Worm (Caenorhabditis elegans): ENCODE data around the gene F48F7.3.

F48F7.3 gene

DNA sequence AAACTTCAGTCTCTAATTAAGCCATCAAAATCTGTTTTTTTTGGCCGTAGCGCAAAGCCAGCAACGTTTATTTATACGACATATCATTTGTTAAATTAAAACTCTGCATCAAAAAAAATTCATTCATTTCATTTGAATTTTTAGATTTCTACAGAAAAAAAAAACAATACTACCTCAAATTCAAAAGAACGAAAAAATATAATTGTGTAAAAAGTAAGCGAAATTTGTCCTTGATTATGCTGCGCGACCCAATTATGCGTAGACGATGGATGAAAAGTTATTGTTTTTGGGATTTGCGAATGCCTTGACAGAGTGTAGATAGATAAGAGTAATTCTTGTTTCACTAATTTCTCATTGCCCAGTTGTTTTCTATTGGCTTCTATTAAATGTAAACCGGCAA is at the start of gene F48F7.3:
Gene F48F7.3, plus strand, starts transcription at position 301 of the 400 bp plus-strand sequence.
- no peak for TF ChIP-seq pha-4 (tag; optimal IDR thresholded peaks at IDR 0.05)
- TF ChIP-seq nhr-237 (tag; optimal IDR thresholded peaks at IDR 0.05): no peak
- TF ChIP-seq nhr-76 (tag; optimal IDR thresholded peaks at IDR 0.05): no peak
- no peak for TF ChIP-seq ham-2 (GFP tag; optimal IDR thresholded peaks at IDR 0.05)
- TF ChIP-seq elt-3 (tag; optimal IDR thresholded peaks at IDR 0.05): no peak

ce11 chrX:13913641-13914040 is 49.7 kb upstream of the F48F7.3 start:
- TF ChIP-seq cnd-1 (tag; optimal IDR thresholded peaks at IDR 0.05): no peak
- no peak for TF ChIP-seq M03D4.4 (tag; optimal IDR thresholded peaks at IDR 0.05)
- no peak for TF ChIP-seq ceh-43 (GFP tag; optimal IDR thresholded peaks at IDR 0.05)
- TF ChIP-seq pha-4 (tag; optimal IDR thresholded peaks at IDR 0.05): no peak
- TF ChIP-seq drap-1 (GFP tag; optimal IDR thresholded peaks at IDR 0.05): no peak
- no peak for TF ChIP-seq snpc-4 (tag; optimal IDR thresholded peaks at IDR 0.05)
- TF ChIP-seq sem-2 (GFP tag; optimal IDR thresholded peaks at IDR 0.05): no peak
- TF ChIP-seq tbx-8 (GFP tag; optimal IDR thresholded peaks at IDR 0.05): no peak
- TF ChIP-seq ceh-39 (tag; optimal IDR thresholded peaks at IDR 0.05): no peak
- no peak for TF ChIP-seq hlh-1 (tag; optimal IDR thresholded peaks at IDR 0.05)
- no peak for TF ChIP-seq zip-8 (tag; optimal IDR thresholded peaks at IDR 0.05)
- TF ChIP-seq ces-1 (GFP tag; optimal IDR thresholded peaks at IDR 0.05): no peak
- TF ChIP-seq nhr-76 (tag; optimal IDR thresholded peaks at IDR 0.05): no peak
- TF ChIP-seq mab-5 (tag; optimal IDR thresholded peaks at IDR 0.05): no peak

ce11 chrX:13914289-13914688 is 49.0 kb upstream of the F48F7.3 start, which contains the start of gene Y26E6A.2:
TSS of gene Y26E6A.2 (minus strand) at chrX:13914389.
- TF ChIP-seq flh-1 (GFP tag; optimal IDR thresholded peaks at IDR 0.05) (no peak), lin-32 (GFP tag; optimal IDR thresholded peaks at IDR 0.05) (no peak), M03D4.4 (tag; optimal IDR thresholded peaks at IDR 0.05) (no peak), cnd-1 (tag; optimal IDR thresholded peaks at IDR 0.05) (no peak), ceh-83 (GFP tag; optimal IDR thresholded peaks at IDR 0.05) (no peak), mep-1 (tag; optimal IDR thresholded peaks at IDR 0.05) (no peak), nhr-76 (tag; optimal IDR thresholded peaks at IDR 0.05) (no peak), nhr-237 (tag; optimal IDR thresholded peaks at IDR 0.05) (no peak), zip-8 (tag; optimal IDR thresholded peaks at IDR 0.05) (no peak), unc-62 (GFP tag; optimal IDR thresholded peaks at IDR 0.05) (no peak), elt-1 (tag; optimal IDR thresholded peaks at IDR 0.05; ENCODE audit: borderline replicate concordance, insufficient read depth) (no peak), sem-2 (GFP tag; optimal IDR thresholded peaks at IDR 0.05) (no peak), sptf-1 (tag; optimal IDR thresholded peaks at IDR 0.05) (no peak), bed-3 (GFP tag; optimal IDR thresholded peaks at IDR 0.05) (no peak)

- TF ChIP-seq flh-1 (GFP tag; optimal IDR thresholded peaks at IDR 0.05) (no peak), tbx-8 (GFP tag; optimal IDR thresholded peaks at IDR 0.05) (no peak), nhr-237 (tag; optimal IDR thresholded peaks at IDR 0.05) (no peak), nhr-76 (tag; optimal IDR thresholded peaks at IDR 0.05) (no peak), mep-1 (tag; optimal IDR thresholded peaks at IDR 0.05) (peak; percentile 31), lin-32 (GFP tag; optimal IDR thresholded peaks at IDR 0.05) (no peak), lin-13 (tag; optimal IDR thresholded peaks at IDR 0.05) (peak; percentile 48), pha-4 (tag; optimal IDR thresholded peaks at IDR 0.05) (peak; percentile 44), bed-3 (GFP tag; optimal IDR thresholded peaks at IDR 0.05) (no peak), blmp-1 (tag; optimal IDR thresholded peaks at IDR 0.05) (no peak), drap-1 (GFP tag; optimal IDR thresholded peaks at IDR 0.05) (no peak), elt-3 (tag; optimal IDR thresholded peaks at IDR 0.05) (peak; percentile 90), zip-8 (tag; optimal IDR thresholded peaks at IDR 0.05) (no peak), mls-2 (tag; optimal IDR thresholded peaks at IDR 0.05) (no peak), ham-2 (GFP tag; optimal IDR thresholded peaks at IDR 0.05) (no peak), sptf-1 (tag; optimal IDR thresholded peaks at IDR 0.05) (no peak), sem-2 (GFP tag; optimal IDR thresholded peaks at IDR 0.05) (no peak), ceh-83 (GFP tag; optimal IDR thresholded peaks at IDR 0.05) (no peak), ztf-11 (tag; optimal IDR thresholded peaks at IDR 0.05) (no peak), unc-62 (GFP tag; optimal IDR thresholded peaks at IDR 0.05) (no peak), ces-1 (GFP tag; optimal IDR thresholded peaks at IDR 0.05) (peak; percentile 56), ceh-43 (GFP tag; optimal IDR thresholded peaks at IDR 0.05) (no peak), mab-5 (tag; optimal IDR thresholded peaks at IDR 0.05) (no peak)
Observed at ce11 chrX:13917121-13917755, 46.1 kb upstream of the F48F7.3 start, which contains the start of gene ekl-5. TSS of gene ekl-5 (minus strand) at chrX:13917171.

- TF ChIP-seq lin-13 (tag; optimal IDR thresholded peaks at IDR 0.05) (no peak), M03D4.4 (tag; optimal IDR thresholded peaks at IDR 0.05) (no peak), ceh-43 (GFP tag; optimal IDR thresholded peaks at IDR 0.05) (no peak), elt-1 (tag; optimal IDR thresholded peaks at IDR 0.05; ENCODE audit: borderline replicate concordance, insufficient read depth) (no peak), snpc-4 (tag; optimal IDR thresholded peaks at IDR 0.05) (no peak), hlh-1 (tag; optimal IDR thresholded peaks at IDR 0.05) (no peak), nhr-76 (tag; optimal IDR thresholded peaks at IDR 0.05) (no peak)
Observed at ce11 chrX:13918143-13918542, 45.2 kb upstream of the F48F7.3 start.
